Fruit fly (Drosophila melanogaster): ENCODE results near the gene CG42659.

DNA sequence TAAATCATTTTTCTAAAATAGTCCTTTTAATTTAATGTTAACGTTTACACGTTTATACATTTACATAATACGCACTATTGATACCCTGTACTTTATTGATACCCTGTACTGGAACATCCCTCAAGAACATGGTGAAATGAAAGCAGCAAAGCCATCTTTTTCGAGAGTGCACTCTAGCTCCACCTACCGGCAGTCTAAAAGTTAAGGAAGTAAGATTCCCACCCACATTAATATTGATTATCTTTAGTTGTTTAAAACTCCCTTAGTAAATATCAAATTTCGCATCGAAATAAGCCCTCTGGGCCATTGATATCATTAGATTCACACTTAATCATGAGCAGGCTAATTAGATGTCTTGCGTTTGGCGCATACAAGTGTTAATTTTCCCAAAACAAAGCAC, 48.9 kb upstream of the CG42659 start:
- no peak for TF ChIP-seq CG12605 (GFP tag; IDR thresholded peaks at IDR 0.05)
- no peak for TF ChIP-seq fd96Ca (GFP tag; IDR thresholded peaks at IDR 0.05)
- no peak for TF ChIP-seq CG14655 (GFP tag; optimal IDR thresholded peaks at IDR 0.05)
- no peak for TF ChIP-seq CG8159 (tag; optimal IDR thresholded peaks at IDR 0.05)
- TF ChIP-seq Ets98B (GFP tag; IDR thresholded peaks at IDR 0.05), result no peak
- TF ChIP-seq D1 (tag; optimal IDR thresholded peaks at IDR 0.05), result no peak
- TF ChIP-seq gl (tag; optimal IDR thresholded peaks at IDR 0.05), result no peak
- TF ChIP-seq CG9948 (tag; optimal IDR thresholded peaks at IDR 0.05), result no peak
- TF ChIP-seq CG13204 (GFP tag; optimal IDR thresholded peaks at IDR 0.05), result no peak

All from whole organism, pupa.